Fruit fly (Drosophila melanogaster): ENCODE data around the gene kmg.
A peak's percentile ranks its signal among the peaks of the same experiment; 100 is the strongest.

Gene kmg

dm6 chr2L:13164994-13165801 lies 4.9 kb downstream of the kmg start, which contains the start of gene Sirt1 (continued):
- TF ChIP-seq CG6163 (GFP tag; IDR thresholded peaks at IDR 0.05) (no peak; the same call in 2 of the 3 replicates), CG3919 (GFP tag; optimal IDR thresholded peaks at IDR 0.05) (peak; percentile 81), Hr39 (GFP tag; optimal IDR thresholded peaks at IDR 0.05) (peak; percentile 85), Ets21C (GFP tag; optimal IDR thresholded peaks at IDR 0.05) (peak; percentile 65), CG6792 (GFP tag; optimal IDR thresholded peaks at IDR 0.05) (peak; percentile 83), CG1621 (tag; optimal IDR thresholded peaks at IDR 0.05) (peak; percentile 41), ss (GFP tag; optimal IDR thresholded peaks at IDR 0.05) (peak; percentile 6 to 80), Gug (GFP tag; IDR thresholded peaks at IDR 0.05) (no peak; the same call in none of the 2 replicates), CG10631 (GFP tag; optimal IDR thresholded peaks at IDR 0.05) (peak; percentile 92), dac (GFP tag; optimal IDR thresholded peaks at IDR 0.05) (no peak)

DNA sequence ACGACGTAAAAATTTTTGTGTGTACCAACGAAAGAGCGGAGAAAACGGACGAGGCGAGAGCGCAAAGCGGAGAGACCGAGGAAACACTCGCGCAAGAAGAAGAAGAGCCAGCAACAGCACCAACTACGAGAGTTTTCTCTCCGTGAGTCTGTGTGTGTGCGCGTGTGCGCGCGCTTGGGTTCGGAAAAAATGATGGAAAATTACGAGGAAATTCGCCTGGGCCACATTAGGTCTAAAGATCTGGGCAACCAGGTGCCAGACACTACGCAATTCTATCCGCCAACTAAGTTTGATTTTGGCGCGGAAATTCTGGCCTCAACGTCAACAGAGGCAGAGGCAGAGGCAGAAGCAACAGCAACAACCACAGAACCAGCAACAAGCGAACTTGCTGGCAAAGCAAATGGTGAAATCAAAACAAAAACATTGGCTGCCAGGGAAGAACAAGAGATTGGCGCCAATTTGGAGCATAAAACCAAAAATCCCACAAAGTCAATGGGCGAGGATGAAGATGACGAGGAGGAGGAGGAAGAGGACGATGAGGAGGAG lies 5.5 kb downstream of the kmg start, which contains the start of gene DnaJ-H:
DnaJ-H (minus strand) TSS at position 271 of the 546 bp plus-strand sequence.
- no peak for TF ChIP-seq CG10631 (GFP tag; optimal IDR thresholded peaks at IDR 0.05)
- TF ChIP-seq lz (GFP tag; optimal IDR thresholded peaks at IDR 0.05): no peak
- TF ChIP-seq Eip75B (GFP tag; optimal IDR thresholded peaks at IDR 0.05): no peak
- no peak for TF ChIP-seq CG15336 (GFP tag; IDR thresholded peaks at IDR 0.05)
- TF ChIP-seq Ets21C (GFP tag; optimal IDR thresholded peaks at IDR 0.05): no peak
- TF ChIP-seq CG32006 (GFP tag; optimal IDR thresholded peaks at IDR 0.05): no peak
- peak; percentile 25 for TF ChIP-seq fd85E (GFP tag; optimal IDR thresholded peaks at IDR 0.05)
- no peak for TF ChIP-seq Eip93F (GFP tag; optimal IDR thresholded peaks at IDR 0.05)
- TF ChIP-seq CG11294 (GFP tag; IDR thresholded peaks at IDR 0.05): no peak
- no peak for TF ChIP-seq Hr38 (GFP tag; optimal IDR thresholded peaks at IDR 0.05)
- TF ChIP-seq CG10669 (GFP tag; optimal IDR thresholded peaks at IDR 0.05): no peak
- TF ChIP-seq CG6854 (GFP tag; optimal IDR thresholded peaks at IDR 0.05): peak; percentile 22
- TF ChIP-seq CG4318 (GFP tag; optimal IDR thresholded peaks at IDR 0.05): no peak

DNA sequence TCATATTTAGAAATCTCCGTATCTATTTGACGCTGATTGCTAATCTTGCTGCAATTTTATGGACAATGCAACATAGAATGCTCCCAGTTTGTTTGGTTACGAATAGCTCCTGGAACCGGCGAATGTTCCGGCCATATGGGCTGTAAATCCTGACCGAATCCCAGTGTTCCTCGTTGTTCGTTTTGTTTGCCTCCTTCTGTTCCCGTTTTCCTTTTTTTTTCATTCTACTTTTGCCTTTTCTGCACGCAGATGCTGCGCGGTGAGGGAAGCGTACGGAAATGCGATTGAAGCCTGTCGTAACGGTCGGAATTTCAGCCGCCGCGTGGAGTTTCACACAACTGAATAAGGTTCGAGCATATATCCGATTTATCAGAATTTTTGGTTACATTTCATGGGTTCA lies 15.8 kb downstream of the kmg start, which contains the start of gene CG43925:
CG43925 (plus strand) TSS at position 301 of the 400 bp plus-strand sequence.
- TF ChIP-seq Ets96B (tag; optimal IDR thresholded peaks at IDR 0.05): no peak
- TF ChIP-seq cyc (GFP tag; optimal IDR thresholded peaks at IDR 0.05): no peak
- no peak for TF ChIP-seq Gug (GFP tag; IDR thresholded peaks at IDR 0.05)
- no peak for TF ChIP-seq CG11902 (GFP tag; optimal IDR thresholded peaks at IDR 0.05)
- no peak for TF ChIP-seq CG4318 (GFP tag; optimal IDR thresholded peaks at IDR 0.05)
- TF ChIP-seq net (GFP tag; optimal IDR thresholded peaks at IDR 0.05): no peak
- TF ChIP-seq CG15336 (GFP tag; IDR thresholded peaks at IDR 0.05): no peak
- TF ChIP-seq Eip75B (GFP tag; optimal IDR thresholded peaks at IDR 0.05): no peak
- no peak for TF ChIP-seq CG6808 (GFP tag; optimal IDR thresholded peaks at IDR 0.05)
- TF ChIP-seq Hr39 (GFP tag; optimal IDR thresholded peaks at IDR 0.05): no peak
- no peak for TF ChIP-seq ss (GFP tag; optimal IDR thresholded peaks at IDR 0.05)
- TF ChIP-seq acj6 (GFP tag; optimal IDR thresholded peaks at IDR 0.05): no peak
- TF ChIP-seq Met (GFP tag; optimal IDR thresholded peaks at IDR 0.05): no peak

- peak; percentile 81 for TF ChIP-seq Hr39 (GFP tag; optimal IDR thresholded peaks at IDR 0.05)
- TF ChIP-seq Gug (GFP tag; IDR thresholded peaks at IDR 0.05): peak; percentile 70; the same call in 1 of the 2 replicates
- peak; percentile 85 for TF ChIP-seq CG10631 (GFP tag; optimal IDR thresholded peaks at IDR 0.05)
- no peak; the same call in 1 of the 2 replicates for TF ChIP-seq CG11294 (GFP tag; IDR thresholded peaks at IDR 0.05)
- TF ChIP-seq CG32006 (GFP tag; optimal IDR thresholded peaks at IDR 0.05): no peak
- TF ChIP-seq dsx (GFP tag; optimal IDR thresholded peaks at IDR 0.05; ENCODE audit: poor library complexity, severe bottlenecking): no peak
- TF ChIP-seq Lpt (GFP tag; optimal IDR thresholded peaks at IDR 0.05): no peak
- TF ChIP-seq CG10669 (GFP tag; optimal IDR thresholded peaks at IDR 0.05): no peak
- TF ChIP-seq CG6163 (GFP tag; IDR thresholded peaks at IDR 0.05): no peak
- TF ChIP-seq CG31627 (GFP tag; optimal IDR thresholded peaks at IDR 0.05): peak; percentile 84
- no peak for TF ChIP-seq Smox (GFP tag; optimal IDR thresholded peaks at IDR 0.05)
- TF ChIP-seq achi (GFP tag; optimal IDR thresholded peaks at IDR 0.05): no peak
- peak; percentile 80 for TF ChIP-seq Ets21C (GFP tag; optimal IDR thresholded peaks at IDR 0.05)
- peak; percentile 78 for TF ChIP-seq acj6 (GFP tag; optimal IDR thresholded peaks at IDR 0.05)
- no peak for TF ChIP-seq CG16779 (tag; optimal IDR thresholded peaks at IDR 0.05)
- TF ChIP-seq fd85E (GFP tag; optimal IDR thresholded peaks at IDR 0.05): no peak
- peak; percentile 69 for TF ChIP-seq CG34406 (GFP tag; optimal IDR thresholded peaks at IDR 0.05)
- TF ChIP-seq svp (GFP tag): no peak
- peak; percentile 83 for TF ChIP-seq Sox14 (GFP tag; optimal IDR thresholded peaks at IDR 0.05)
- TF ChIP-seq topi (GFP tag; optimal IDR thresholded peaks at IDR 0.05): peak; percentile 81
- TF ChIP-seq CG1621 (tag; optimal IDR thresholded peaks at IDR 0.05): no peak
- TF ChIP-seq pdm3 (GFP tag; optimal IDR thresholded peaks at IDR 0.05): no peak
- TF ChIP-seq Blimp-1 (GFP tag; optimal IDR thresholded peaks at IDR 0.05): no peak
- TF ChIP-seq Sox15 (GFP tag; optimal IDR thresholded peaks at IDR 0.05): peak; percentile 75
- TF ChIP-seq lz (GFP tag; optimal IDR thresholded peaks at IDR 0.05): peak; percentile 85
These were observed 16.4 kb downstream of the kmg start, which contains the start of the genes Sfmbt and CG5439 for dm6 chr2L:13176701-13177249. TSS of gene Sfmbt (minus strand) at chr2L:13176785. TSS of gene CG5439 (plus strand) at chr2L:13177150.

All from whole organism, prepupa.